Fruit fly (Drosophila melanogaster): ENCODE data around the gene tomb.

DNA sequence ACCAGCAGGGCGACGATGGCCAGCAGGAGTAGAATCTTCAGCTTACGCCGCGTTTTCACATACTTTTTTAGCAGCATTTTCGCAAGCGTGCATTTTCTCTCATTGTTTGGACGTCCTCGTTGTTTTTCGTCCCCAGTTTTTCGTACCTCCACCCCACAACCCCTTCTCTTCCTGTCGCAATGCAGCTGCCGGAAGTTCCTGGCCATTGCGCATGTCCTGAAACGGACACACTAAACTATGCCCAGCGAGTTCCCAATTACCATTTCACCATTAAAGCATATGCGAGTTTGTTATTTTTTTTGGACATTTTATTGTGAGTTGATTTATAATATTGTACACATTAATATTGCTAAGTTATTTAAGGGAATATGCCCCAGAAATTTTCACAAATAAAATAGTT is 2.5 kb upstream of the tomb start, which contains the start of gene CG14015:
- TF ChIP-seq h (optimal IDR thresholded peaks at IDR 0.05) (no peak), ttk (optimal IDR thresholded peaks at IDR 0.05) (no peak), insv (optimal IDR thresholded peaks at IDR 0.05) (no peak), psq (optimal IDR thresholded peaks at IDR 0.05) (no peak)

Measured in Kc167 (cell line).